Fruit fly (Drosophila melanogaster) whole organism, embryonic: ENCODE data around the gene Sec24CD.

Source experiments
- Ada2b ChIP-seq: fragments of 200-800 bp; sonication (Bioruptor generic); IDR thresholded peaks from 2 replicates; pipeline ENCODE4 v1.3.6; 2022; ENCODE audit warnings: missing biosample characterization, missing genetic modification characterization
- Antp ChIP-seq: fragments of 200-800 bp; sonication (Bioruptor generic); optimal IDR thresholded peaks from 3 replicates; lab custom pipeline; 2016; ENCODE audit warnings: missing biosample characterization, missing genetic modification characterization
- CG10979 ChIP-seq: fragments of 200-800 bp; sonication (Bioruptor generic); optimal IDR thresholded peaks from 2 replicates; lab custom pipeline; 2018; ENCODE audit warnings: missing biosample characterization, mild to moderate bottlenecking, missing genetic modification characterization, moderate library complexity
- CG12071 ChIP-seq: fragments of 200-800 bp; sonication (Bioruptor generic); optimal IDR thresholded peaks from 3 replicates; lab custom pipeline; 2018; ENCODE audit warnings: missing biosample characterization, mild to moderate bottlenecking, missing genetic modification characterization
- CG12219 ChIP-seq: fragments of 200-800 bp; sonication (Bioruptor generic); optimal IDR thresholded peaks from 3 replicates; lab custom pipeline; 2018; ENCODE audit warnings: missing biosample characterization, mild to moderate bottlenecking, missing genetic modification characterization
- CG1233 ChIP-seq: fragments of 200-800 bp; sonication (Bioruptor generic); optimal IDR thresholded peaks from 4 replicates; lab custom pipeline; 2018; ENCODE audit warnings: missing biosample characterization, mild to moderate bottlenecking, missing genetic modification characterization
- CG14014 ChIP-seq: fragments of 200-800 bp; sonication (Bioruptor generic); IDR thresholded peaks from 2 replicates; pipeline ENCODE4 v1.3.6; 2022; ENCODE audit warnings: missing biosample characterization, missing genetic modification characterization
- CG14667 ChIP-seq: fragments of 200-800 bp; sonication (Bioruptor generic); IDR thresholded peaks from 2 replicates; pipeline ENCODE4 v1.3.6; 2022; ENCODE audit warnings: missing biosample characterization, missing genetic modification characterization
- CG14860 ChIP-seq: fragments of 200-800 bp; sonication (Bioruptor generic); IDR thresholded peaks from 3 replicates; pipeline ENCODE4 v1.3.6; 2022; ENCODE audit warnings: missing biosample characterization, missing genetic modification characterization; ENCODE audit not compliant: partially characterized antibody
- CG1647 ChIP-seq: fragments of 200-800 bp; sonication (Bioruptor generic); optimal IDR thresholded peaks from 3 replicates; lab custom pipeline; 2016; ENCODE audit warnings: missing biosample characterization, missing genetic modification characterization
- CG16813 ChIP-seq: fragments of 200-800 bp; sonication (Bioruptor generic); IDR thresholded peaks from 3 replicates; pipeline ENCODE4 v1.3.6; 2022; ENCODE audit warnings: missing biosample characterization, missing genetic modification characterization; ENCODE audit not compliant: partially characterized antibody
- CG16815 ChIP-seq: fragments of 200-800 bp; sonication (Bioruptor generic); optimal IDR thresholded peaks from 3 replicates; lab custom pipeline; 2017; ENCODE audit warnings: missing biosample characterization, mild to moderate bottlenecking, missing genetic modification characterization
- CG16863 ChIP-seq: fragments of 200-800 bp; sonication (Bioruptor generic); optimal IDR thresholded peaks from 3 replicates; lab custom pipeline; 2016; ENCODE audit warnings: missing biosample characterization, missing genetic modification characterization
- CG17361 ChIP-seq: fragments of 200-800 bp; sonication (Bioruptor generic); IDR thresholded peaks from 3 replicates; pipeline ENCODE4 v1.3.6; 2022; ENCODE audit warnings: missing biosample characterization, missing genetic modification characterization
- CG17802 ChIP-seq: fragments of 200-800 bp; sonication (Bioruptor generic); optimal IDR thresholded peaks from 2 replicates; lab custom pipeline; 2018; ENCODE audit warnings: missing biosample characterization, mild to moderate bottlenecking, missing genetic modification characterization, moderate library complexity
- CG18262 ChIP-seq: fragments of 200-800 bp; optimal IDR thresholded peaks from 3 replicates; lab custom pipeline; 2019; ENCODE audit warnings: missing biosample characterization, mild to moderate bottlenecking, missing genetic modification characterization, moderate library complexity
- CG2129 ChIP-seq: fragments of 200-800 bp; sonication (Bioruptor generic); IDR thresholded peaks from 2 replicates; pipeline ENCODE4 v1.3.6; 2022; ENCODE audit warnings: missing biosample characterization, missing genetic modification characterization; ENCODE audit not compliant: partially characterized antibody
- CG2678 ChIP-seq: fragments of 200-800 bp; sonication (Bioruptor generic); optimal IDR thresholded peaks from 3 replicates; lab custom pipeline; 2019; ENCODE audit warnings: missing biosample characterization, mild to moderate bottlenecking, missing genetic modification characterization, moderate library complexity
- CG3995 ChIP-seq: fragments of 200-800 bp; sonication (Bioruptor generic); optimal IDR thresholded peaks from 3 replicates; lab custom pipeline; 2016; ENCODE audit warnings: missing biosample characterization, missing genetic modification characterization
- CG4404 ChIP-seq: fragments of 200-800 bp; sonication (Bioruptor generic); IDR thresholded peaks from 2 replicates; pipeline ENCODE4 v1.3.6; 2022; ENCODE audit warnings: missing biosample characterization, missing genetic modification characterization
- CG6791 ChIP-seq: fragments of 200-800 bp; sonication (Bioruptor generic); IDR thresholded peaks from 3 replicates; pipeline ENCODE4 v1.3.6; 2022; ENCODE audit warnings: missing biosample characterization, missing genetic modification characterization; ENCODE audit not compliant: partially characterized antibody
- CG7839 ChIP-seq: fragments of 200-800 bp; sonication (Bioruptor generic); optimal IDR thresholded peaks from 3 replicates; lab custom pipeline; 2018; ENCODE audit warnings: missing biosample characterization, mild to moderate bottlenecking, missing genetic modification characterization, moderate library complexity
- CG8388 ChIP-seq: fragments of 200-800 bp; sonication (Bioruptor generic); optimal IDR thresholded peaks from 2 replicates; lab custom pipeline; 2019; ENCODE audit warnings: missing biosample characterization, mild to moderate bottlenecking, missing genetic modification characterization, moderate library complexity
- Dad ChIP-seq: fragments of 200-800 bp; sonication (Bioruptor generic); optimal IDR thresholded peaks from 3 replicates; lab custom pipeline; 2016; ENCODE audit warnings: missing biosample characterization, missing genetic modification characterization
- Dbx ChIP-seq: fragments of 200-800 bp; sonication (Bioruptor generic); IDR thresholded peaks from 3 replicates; pipeline ENCODE4 v1.3.6; 2022; ENCODE audit warnings: missing biosample characterization, missing genetic modification characterization
- Doc2 ChIP-seq: fragments of 200-800 bp; sonication (Bioruptor generic); IDR thresholded peaks from 2 replicates; pipeline ENCODE4 v1.3.6; 2022; ENCODE audit warnings: missing biosample characterization, missing genetic modification characterization
- Doc3 ChIP-seq: fragments of 200-800 bp; sonication (Bioruptor generic); IDR thresholded peaks from 3 replicates; pipeline ENCODE4 v1.3.6; 2022; ENCODE audit warnings: missing biosample characterization, missing genetic modification characterization; ENCODE audit not compliant: partially characterized antibody
- E2f2 ChIP-seq: fragments of 200-800 bp; sonication (Bioruptor generic); IDR thresholded peaks from 2 replicates; pipeline ENCODE4 v1.3.6; 2022; ENCODE audit warnings: missing biosample characterization, missing genetic modification characterization
- Ets97D ChIP-seq: fragments of 200-800 bp; sonication (Bioruptor generic); optimal IDR thresholded peaks from 3 replicates; lab custom pipeline; 2016; ENCODE audit warnings: missing biosample characterization, missing genetic modification characterization
- Vsx1 ChIP-seq: fragments of 200-800 bp; sonication (Bioruptor generic); optimal IDR thresholded peaks from 2 replicates; lab custom pipeline; 2017; ENCODE audit warnings: missing biosample characterization, mild to moderate bottlenecking, missing genetic modification characterization, missing genetic modification reagents
- chn ChIP-seq: fragments of 200-800 bp; sonication (Bioruptor generic); optimal IDR thresholded peaks from 2 replicates; lab custom pipeline; 2016; ENCODE audit warnings: missing biosample characterization, missing genetic modification characterization
- crol ChIP-seq: fragments of 200-800 bp; sonication (Bioruptor generic); IDR thresholded peaks from 2 replicates; pipeline ENCODE4 v1.3.6; 2022; ENCODE audit warnings: missing biosample characterization, missing genetic modification characterization
- dm ChIP-seq: fragments of 200-800 bp; sonication (Bioruptor generic); optimal IDR thresholded peaks from 3 replicates; lab custom pipeline; 2016; ENCODE audit warnings: missing biosample characterization, missing genetic modification characterization
- ftz-f1 ChIP-seq: fragments of 200-800 bp; sonication (Bioruptor generic); optimal IDR thresholded peaks from 2 replicates; lab custom pipeline; 2016; ENCODE audit warnings: missing biosample characterization, missing genetic modification characterization
- gt ChIP-seq: fragments of 200-800 bp; sonication (Bioruptor generic); IDR thresholded peaks from 2 replicates; pipeline ENCODE4 v1.3.6; 2022; ENCODE audit warnings: missing biosample characterization, missing genetic modification characterization
- ham ChIP-seq: fragments of 200-800 bp; sonication (Bioruptor generic); IDR thresholded peaks from 2 replicates; pipeline ENCODE4 v1.3.6; 2022; ENCODE audit warnings: missing biosample characterization, missing genetic modification characterization
- jing ChIP-seq: fragments of 200-800 bp; sonication (Bioruptor generic); optimal IDR thresholded peaks from 2 replicates; lab custom pipeline; 2018; ENCODE audit warnings: missing biosample characterization, mild to moderate bottlenecking, missing genetic modification characterization
- jumu ChIP-seq: fragments of 200-800 bp; sonication (Bioruptor generic); optimal IDR thresholded peaks from 3 replicates; lab custom pipeline; 2016; ENCODE audit warnings: missing biosample characterization, missing genetic modification characterization
- ken ChIP-seq: fragments of 200-800 bp; sonication (Bioruptor generic); IDR thresholded peaks from 3 replicates; pipeline ENCODE4 v1.3.6; 2022; ENCODE audit warnings: missing biosample characterization, missing genetic modification characterization
- oc ChIP-seq: fragments of 200-800 bp; sonication (Bioruptor generic); optimal IDR thresholded peaks from 2 replicates; lab custom pipeline; 2018; ENCODE audit warnings: missing biosample characterization, mild to moderate bottlenecking, missing genetic modification characterization, moderate library complexity
- pan ChIP-seq, 4 experiments: fragments of >200 bp in 3 of 4; fragments of 200-800 bp in 1 of 4; sonication (Bioruptor generic) in 1 of 4; optimal IDR thresholded peaks in 3 of 4; IDR thresholded peaks in 1 of 4; 2 replicates each; pipeline versions ENCODE4 v1.3.6 to Lab custom; 2017 to 2022; ENCODE audit warnings: missing biosample characterization in 2 of 4, missing genetic modification characterization in 2 of 4, mixed read lengths in 1 of 4
- peb ChIP-seq: fragments of 200-800 bp; sonication (Bioruptor generic); IDR thresholded peaks from 2 replicates; pipeline ENCODE4 v1.3.6; 2022; ENCODE audit warnings: missing biosample characterization, missing genetic modification characterization
- phol ChIP-seq: fragments of 200-800 bp; sonication (Bioruptor generic); optimal IDR thresholded peaks from 3 replicates; lab custom pipeline; 2018; ENCODE audit warnings: missing biosample characterization, mild to moderate bottlenecking, missing genetic modification characterization, moderate library complexity
- pita ChIP-seq: fragments of 200-800 bp; sonication (Bioruptor generic); optimal IDR thresholded peaks from 2 replicates; lab custom pipeline; 2017; ENCODE audit warnings: missing biosample characterization, mild to moderate bottlenecking, missing genetic modification characterization
- pum ChIP-seq: fragments of 200-800 bp; sonication (Bioruptor generic); optimal IDR thresholded peaks from 2 replicates; lab custom pipeline; 2016; ENCODE audit warnings: missing biosample characterization, missing genetic modification characterization
- ranshi ChIP-seq: fragments of 200-800 bp; sonication (Bioruptor generic); IDR thresholded peaks from 2 replicates; pipeline ENCODE4 v1.3.6; 2022; ENCODE audit warnings: missing biosample characterization, missing genetic modification characterization
- slou ChIP-seq: fragments of 200-800 bp; sonication (Bioruptor generic); optimal IDR thresholded peaks from 3 replicates; lab custom pipeline; 2016; ENCODE audit warnings: missing biosample characterization, missing genetic modification characterization
- tna ChIP-seq: fragments of 200-800 bp; sonication (Bioruptor generic); IDR thresholded peaks from 2 replicates; pipeline ENCODE4 v1.3.6; 2022; ENCODE audit warnings: missing biosample characterization, missing genetic modification characterization; ENCODE audit not compliant: partially characterized antibody
- tx ChIP-seq: fragments of 200-800 bp; sonication (Bioruptor generic); optimal IDR thresholded peaks from 2 replicates; lab custom pipeline; 2016; ENCODE audit warnings: missing biosample characterization, missing genetic modification characterization
- z ChIP-seq: fragments of 200-800 bp; sonication (Bioruptor generic); IDR thresholded peaks from 3 replicates; pipeline ENCODE4 v1.3.6; 2022; ENCODE audit warnings: missing biosample characterization, missing genetic modification characterization

Sec24CD gene

dm6 chr2L:2201107-2201561 lies 35.5 kb downstream of the Sec24CD start (continued):
- TF ChIP-seq Doc2 (no peak), CG1647 (GFP tag; lab: Kevin White, UChicago) (peak; percentile 46), CG12219 (GFP tag; lab: Kevin White, UChicago) (peak; percentile 77), CG12071 (GFP tag; lab: Kevin White, UChicago) (peak; percentile 64), CG14860 (GFP tag; lab: Robert Waterston, UW) (no peak; the same call in 2 of the 3 replicates), chn (GFP tag; lab: Kevin White, UChicago) (peak; percentile 82), dm (GFP tag; lab: Kevin White, UChicago) (no peak), CG2678 (tag; lab: Kevin White, UChicago) (peak; percentile 88), CG8388 (peak; percentile 90), gt (GFP tag; lab: Robert Waterston, UW) (peak; percentile 58; the same call in 1 of the 2 replicates), Ada2b (peak; percentile 52), jumu (GFP tag; lab: Kevin White, UChicago) (peak; percentile 60), CG16863 (peak; percentile 73), Doc3 (GFP tag; lab: Robert Waterston, UW) (no peak), Dad (GFP tag; lab: Kevin White, UChicago) (peak; percentile 59), Ets97D (peak; percentile 6), CG14667 (GFP tag; lab: Robert Waterston, UW) (peak; percentile 45; the same call in 1 of the 2 replicates), CG16815 (GFP tag; lab: Kevin White, UChicago) (peak; percentile 80), CG4404 (GFP tag; lab: Robert Waterston, UW) (peak; percentile 59), ftz-f1 (no peak), E2f2 (GFP tag; lab: Robert Waterston, UW) (peak; percentile 40; the same call in 1 of the 2 replicates), Vsx1 (GFP tag; lab: Kevin White, UChicago) (peak; percentile 82), tx (GFP tag; lab: Kevin White, UChicago) (peak; percentile 17), CG17802 (tag; lab: Kevin White, UChicago) (peak; percentile 61), CG18262 (tag; lab: Kevin White, UChicago) (peak; percentile 96), CG10979 (peak; percentile 94), Antp (GFP tag; lab: Kevin White, UChicago) (peak; percentile 54), CG2129 (GFP tag; lab: Robert Waterston, UW) (no peak), pita (GFP tag; lab: Kevin White, UChicago) (no peak), CG6791 (GFP tag; lab: Robert Waterston, UW) (no peak), slou (GFP tag; lab: Kevin White, UChicago) (peak; percentile 53), tna (no peak), CG17361 (GFP tag; lab: Robert Waterston, UW) (no peak; the same call in 2 of the 3 replicates), pum (GFP tag; lab: Kevin White, UChicago) (peak; percentile 74), CG16813 (GFP tag; lab: Robert Waterston, UW) (no peak), z (GFP tag; lab: Robert Waterston, UW) (peak; percentile 4; the same call in 1 of the 3 replicates), Dbx (GFP tag; lab: Robert Waterston, UW) (no peak), peb (peak; percentile 63), phol (tag; lab: Kevin White, UChicago) (peak; percentile 90), crol (GFP tag; lab: Robert Waterston, UW) (peak; percentile 95), ham (no peak), CG1233 (GFP tag; lab: Kevin White, UChicago) (peak; percentile 81), CG3995 (GFP tag; lab: Kevin White, UChicago) (no peak), ranshi (peak; percentile 63; the same call in 1 of the 2 replicates), ken (GFP tag; lab: Robert Waterston, UW) (peak; percentile 70; the same call in 2 of the 3 replicates), CG14014 (GFP tag; lab: Robert Waterston, UW) (0 out of 2 replicates have a peak, but pooled peaks have one; percentile 29), oc (peak; percentile 88), pan (optimal IDR thresholded peaks at IDR 0.05; lab: Kevin White, UChicago) (no peak), pan (GFP tag; optimal IDR thresholded peaks at IDR 0.05 in 1 of 2, IDR thresholded peaks at IDR 0.05 in 1 of 2) (peak in 1 of 2 experiments; percentile 62), CG7839 (peak; percentile 80), jing (GFP tag; lab: Kevin White, UChicago) (peak; percentile 52)
